Worm (Caenorhabditis elegans) whole organism, L1 larva: ENCODE data around the gene F53B2.8.

Experiments
- egl-13 ChIP-seq: sonication (generic microtip); optimal IDR thresholded peaks from 2 replicates; lab custom pipeline; 2016; ENCODE audit warnings: missing genotype, missing genetic modification reagents, missing genetic modification characterization, missing compliant biosample characterization
- rnt-1 ChIP-seq: sonication (generic microtip); optimal IDR thresholded peaks from 2 replicates; lab custom pipeline; 2016; ENCODE audit warnings: mild to moderate bottlenecking, missing genetic modification characterization, moderate library complexity, missing compliant biosample characterization
- skn-1 ChIP-seq: fragments of 150-350 bp; optimal IDR thresholded peaks from 2 replicates; lab custom pipeline; 2014; ENCODE audit warnings: missing biosample characterization, missing genetic modification characterization

DNA sequence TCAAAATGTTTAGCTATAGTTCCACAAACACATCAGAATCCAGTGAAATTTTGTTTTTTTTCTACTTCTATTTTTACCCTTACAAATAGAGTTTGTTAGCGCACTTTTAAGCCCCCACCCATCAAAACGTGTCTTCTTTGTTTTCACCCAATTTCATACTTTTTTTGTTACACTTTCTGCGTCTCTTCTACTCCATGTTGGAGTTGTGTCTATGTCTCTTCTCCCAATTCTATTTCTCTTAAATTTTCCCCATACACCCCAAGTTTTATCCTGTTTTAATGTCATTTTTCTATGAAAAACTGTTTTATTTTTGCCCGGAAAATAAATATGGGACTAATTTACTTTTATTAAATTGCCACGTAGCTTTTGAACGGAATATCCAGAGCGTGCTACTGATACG lies 18.2 kb upstream of the F53B2.8 start:
- TF ChIP-seq rnt-1, result no peak
- TF ChIP-seq egl-13 (tag; lab: Kevin White, UChicago), result no peak
- no peak for TF ChIP-seq skn-1 (tag; lab: Kevin White, UChicago)
